Worm (Caenorhabditis elegans) whole organism, L2 larva: ENCODE measurements around the gene unc-23.

Experiments used
- ama-1 ChIP-seq: fragments of 150-350 bp; optimal IDR thresholded peaks from 2 replicates; lab custom pipeline; 2018; ENCODE audit warnings: inconsistent platforms
- ceh-82 ChIP-seq: fragments of 150-350 bp; optimal IDR thresholded peaks from 2 replicates; lab custom pipeline; 2014; ENCODE audit warnings: missing biosample characterization, missing genetic modification characterization
- lin-11 ChIP-seq: fragments of 150-350 bp; sonication (generic microtip); optimal IDR thresholded peaks from 2 replicates; lab custom pipeline; 2014; ENCODE audit warnings: missing biosample characterization, missing genetic modification characterization, inconsistent platforms, mixed read lengths
- lin-39 ChIP-seq: fragments of 150-350 bp; optimal IDR thresholded peaks from 2 replicates; lab custom pipeline; 2014; ENCODE audit warnings: missing biosample characterization, missing genetic modification reagents, missing genetic modification characterization
- lsy-2 ChIP-seq, 2 experiments: fragments of 150-350 bp in 1 of 2; sonication (generic microtip) in 1 of 2; optimal IDR thresholded peaks; 2 replicates each; lab custom pipeline; 2014 to 2017; ENCODE audit warnings: missing biosample characterization in 2 of 2, missing genetic modification characterization in 2 of 2
- mab-5 ChIP-seq: fragments of 150-350 bp; optimal IDR thresholded peaks from 2 replicates; lab custom pipeline; 2014; ENCODE audit warnings: missing biosample characterization, missing genetic modification characterization
- mdl-1 ChIP-seq, 2 experiments: fragments of 150-350 bp in 1 of 2; sonication (generic microtip) in 1 of 2; optimal IDR thresholded peaks; 2 replicates each; lab custom pipeline; 2017; ENCODE audit warnings: missing biosample characterization in 2 of 2, missing genetic modification characterization in 2 of 2
- nhr-237 ChIP-seq: fragments of 150-350 bp; optimal IDR thresholded peaks from 2 replicates; lab custom pipeline; 2014; ENCODE audit warnings: missing biosample characterization, missing genetic modification characterization
- nhr-77 ChIP-seq: fragments of 150-350 bp; optimal IDR thresholded peaks from 2 replicates; lab custom pipeline; 2014; ENCODE audit warnings: missing biosample characterization, missing genetic modification characterization
- peb-1 ChIP-seq: fragments of 150-350 bp; optimal IDR thresholded peaks from 2 replicates; lab custom pipeline; 2014; ENCODE audit warnings: missing biosample characterization, missing genetic modification characterization
- unc-39 ChIP-seq: fragments of 150-350 bp; optimal IDR thresholded peaks from 2 replicates; lab custom pipeline; 2014; ENCODE audit warnings: missing biosample characterization, missing genetic modification characterization
- ztf-11 ChIP-seq: sonication (generic microtip); optimal IDR thresholded peaks from 2 replicates; lab custom pipeline; 2017; ENCODE audit warnings: missing biosample characterization, missing genetic modification characterization

- TF ChIP-seq lsy-2 (tag; optimal IDR thresholded peaks at IDR 0.05; lab: Kevin White, UChicago) (no peak), ztf-11 (tag; lab: Kevin White, UChicago) (no peak), mdl-1 (tag; optimal IDR thresholded peaks at IDR 0.05; lab: Kevin White, UChicago) (no peak), ama-1 (lab: Kevin White, UChicago) (peak; percentile 11), lin-11 (no peak), ceh-82 (no peak), mab-5 (tag; lab: Kevin White, UChicago) (no peak), nhr-77 (tag; lab: Kevin White, UChicago) (no peak), peb-1 (no peak), unc-39 (tag; lab: Kevin White, UChicago) (no peak), nhr-237 (tag; lab: Kevin White, UChicago) (no peak), lin-39 (tag; lab: Kevin White, UChicago) (no peak)
Measured at ce11 chrV:8938445-8938844, 2.3 kb downstream of the unc-23 start.
